Worm (Caenorhabditis elegans) whole organism, L1 larva: ENCODE measurements around the gene npr-41.

Experiments
- C04F5.9 ChIP-seq: sonication (generic microtip); optimal IDR thresholded peaks from 2 replicates; lab custom pipeline; 2016; ENCODE audit warnings: missing genetic modification characterization, missing compliant biosample characterization
- C16A3.4 ChIP-seq: fragments of 150-350 bp; optimal IDR thresholded peaks from 2 replicates; lab custom pipeline; 2014; ENCODE audit warnings: missing biosample characterization, missing genetic modification characterization
- C34B4.2 ChIP-seq: sonication (generic microtip); optimal IDR thresholded peaks from 2 replicates; lab custom pipeline; 2017; ENCODE audit warnings: mild to moderate bottlenecking, missing genetic modification characterization, missing compliant biosample characterization
- F16B12.6 ChIP-seq: fragments of 150-350 bp; optimal IDR thresholded peaks from 2 replicates; lab custom pipeline; 2014; ENCODE audit warnings: missing biosample characterization, missing genetic modification characterization
- Y116A8C.19 ChIP-seq: sonication (generic microtip); optimal IDR thresholded peaks from 2 replicates; lab custom pipeline; 2016; ENCODE audit warnings: missing compliant biosample characterization, missing genetic modification characterization, borderline replicate concordance
- aha-1 ChIP-seq: fragments of 150-350 bp; optimal IDR thresholded peaks from 2 replicates; lab custom pipeline; 2014; ENCODE audit warnings: missing biosample characterization, missing genetic modification characterization
- aly-2 ChIP-seq: fragments of 150-350 bp; optimal IDR thresholded peaks from 2 replicates; lab custom pipeline; 2014; ENCODE audit warnings: missing biosample characterization, missing genetic modification characterization
- ama-1 ChIP-seq: fragments of 150-350 bp; optimal IDR thresholded peaks from 2 replicates; lab custom pipeline; 2014
- blmp-1 ChIP-seq: fragments of 150-350 bp; optimal IDR thresholded peaks from 2 replicates; lab custom pipeline; 2014; ENCODE audit warnings: missing biosample characterization, missing genetic modification characterization
- ceh-82 ChIP-seq, 3 experiments: fragments of 150-350 bp in 1 of 3; sonication (generic microtip) in 2 of 3; optimal IDR thresholded peaks; 2 replicates each; lab custom pipeline; 2014 to 2017; ENCODE audit warnings: missing biosample characterization in 3 of 3, missing genetic modification characterization in 3 of 3
- ceh-88 ChIP-seq: fragments of 200-800 bp; sonication (Bioruptor generic); IDR thresholded peaks from 2 replicates; pipeline ENCODE4 v1.3.6; 2022; ENCODE audit warnings: missing genetic modification characterization, missing compliant biosample characterization
- ceh-90 ChIP-seq: sonication (generic microtip); optimal IDR thresholded peaks from 2 replicates; lab custom pipeline; 2016; ENCODE audit warnings: missing genetic modification characterization, missing compliant biosample characterization
- dpl-1 ChIP-seq, 3 experiments: fragments of 150-350 bp in 2 of 3; sonication (generic microtip) in 1 of 3; optimal IDR thresholded peaks; 2 replicates each; lab custom pipeline; 2014 to 2017; ENCODE audit warnings: missing biosample characterization in 3 of 3, missing genetic modification characterization in 3 of 3, missing genetic modification reagents in 3 of 3
- dsc-1 ChIP-seq: sonication (generic microtip); optimal IDR thresholded peaks from 2 replicates; lab custom pipeline; 2016; ENCODE audit warnings: mild to moderate bottlenecking, missing genetic modification characterization, missing compliant biosample characterization
- efl-3 ChIP-seq: fragments of 200-800 bp; sonication (Bioruptor generic); optimal IDR thresholded peaks from 2 replicates; lab custom pipeline; 2018; ENCODE audit warnings: mild to moderate bottlenecking, missing genetic modification characterization, missing compliant biosample characterization
- egl-27 ChIP-seq, 2 experiments: fragments of 150-350 bp in 1 of 2; sonication (generic microtip); optimal IDR thresholded peaks; 3 replicates each; lab custom pipeline; 2017 to 2018; ENCODE audit warnings: missing biosample characterization in 2 of 2, missing genetic modification characterization in 2 of 2, missing genetic modification reagents in 2 of 2
- elt-2 ChIP-seq: sonication (generic microtip); optimal IDR thresholded peaks from 2 replicates; lab custom pipeline; 2016; ENCODE audit warnings: missing genetic modification characterization, mild to moderate bottlenecking, inconsistent platforms, missing compliant biosample characterization, missing genetic modification reagents
- ets-5 ChIP-seq: fragments of 200-800 bp; sonication (Bioruptor generic); IDR thresholded peaks from 2 replicates; pipeline ENCODE4 v1.3.6; 2022; ENCODE audit warnings: missing genetic modification characterization, missing compliant biosample characterization
- fkh-4 ChIP-seq: sonication (generic microtip); optimal IDR thresholded peaks from 2 replicates; lab custom pipeline; 2016; ENCODE audit warnings: missing compliant biosample characterization, missing genetic modification characterization, borderline replicate concordance
- fkh-8 ChIP-seq: sonication (generic microtip); optimal IDR thresholded peaks from 2 replicates; lab custom pipeline; 2016; ENCODE audit warnings: mild to moderate bottlenecking, missing genetic modification characterization, missing compliant biosample characterization
- grh-1 ChIP-seq: fragments of 200-800 bp; sonication (Bioruptor generic); IDR thresholded peaks from 2 replicates; pipeline ENCODE4 v1.3.6; 2022; ENCODE audit warnings: missing genetic modification reagents, missing genetic modification characterization, missing compliant biosample characterization
- hlh-4 ChIP-seq: sonication (generic microtip); optimal IDR thresholded peaks from 2 replicates; lab custom pipeline; 2016; ENCODE audit warnings: mild to moderate bottlenecking, missing genetic modification characterization, missing compliant biosample characterization
- jun-1 ChIP-seq: fragments of 150-350 bp; optimal IDR thresholded peaks from 2 replicates; lab custom pipeline; 2014; ENCODE audit warnings: missing biosample characterization, missing genetic modification reagents, missing genetic modification characterization
- lin-13 ChIP-seq: fragments of 150-350 bp; optimal IDR thresholded peaks from 2 replicates; lab custom pipeline; 2014; ENCODE audit warnings: missing biosample characterization, missing genetic modification reagents, missing genetic modification characterization
- lin-14 ChIP-seq: fragments of 200-800 bp; sonication (Bioruptor generic); optimal IDR thresholded peaks from 2 replicates; lab custom pipeline; 2018; ENCODE audit warnings: mild to moderate bottlenecking, missing genetic modification characterization, moderate library complexity, missing compliant biosample characterization
- lir-3 ChIP-seq: sonication (generic microtip); optimal IDR thresholded peaks from 2 replicates; lab custom pipeline; 2016; ENCODE audit warnings: mild to moderate bottlenecking, missing genetic modification characterization, moderate library complexity, missing compliant biosample characterization; ENCODE audit not compliant: poor library complexity
- lsy-2 ChIP-seq, 2 experiments: fragments of 150-350 bp; optimal IDR thresholded peaks; 2 replicates each; lab custom pipeline; 2014; ENCODE audit warnings: missing biosample characterization in 2 of 2, missing genetic modification characterization in 2 of 2
- mab-9 ChIP-seq: fragments of 200-800 bp; sonication (Bioruptor generic); IDR thresholded peaks from 2 replicates; pipeline ENCODE4 v1.3.6; 2022; ENCODE audit warnings: missing genetic modification reagents, missing genetic modification characterization, missing compliant biosample characterization
- mef-2 ChIP-seq: fragments of 150-350 bp; optimal IDR thresholded peaks from 2 replicates; lab custom pipeline; 2014; ENCODE audit warnings: missing biosample characterization, missing genetic modification characterization
- mep-1 ChIP-seq: fragments of 150-350 bp; optimal IDR thresholded peaks from 2 replicates; lab custom pipeline; 2014; ENCODE audit warnings: missing biosample characterization, missing genetic modification characterization
- nhr-12 ChIP-seq: sonication (generic microtip); optimal IDR thresholded peaks from 2 replicates; lab custom pipeline; 2017; ENCODE audit warnings: missing biosample characterization, missing genetic modification characterization
- nhr-20 ChIP-seq: sonication (generic microtip); optimal IDR thresholded peaks from 2 replicates; lab custom pipeline; 2016; ENCODE audit warnings: mild to moderate bottlenecking, missing genetic modification characterization, missing compliant biosample characterization
- nhr-28 ChIP-seq: fragments of 150-350 bp; optimal IDR thresholded peaks from 2 replicates; lab custom pipeline; 2014; ENCODE audit warnings: missing biosample characterization, missing genetic modification characterization
- nhr-71 ChIP-seq: sonication (generic microtip); optimal IDR thresholded peaks from 2 replicates; lab custom pipeline; 2016; ENCODE audit warnings: mild to moderate bottlenecking, missing genetic modification characterization, moderate library complexity, missing compliant biosample characterization
- nhr-85 ChIP-seq: sonication (generic microtip); peaks from one replicate; lab custom pipeline; 2016; ENCODE audit warnings: missing genetic modification characterization, inconsistent platforms, missing compliant biosample characterization
- pag-3 ChIP-seq: sonication (generic microtip); optimal IDR thresholded peaks from 2 replicates; lab custom pipeline; 2017; ENCODE audit warnings: missing genetic modification characterization, mild to moderate bottlenecking, missing compliant biosample characterization, antibody characterized with exemption, borderline replicate concordance; ENCODE audit not compliant: insufficient read depth
- pqm-1 ChIP-seq: sonication (generic microtip); optimal IDR thresholded peaks from 3 replicates; lab custom pipeline; 2017; ENCODE audit warnings: missing biosample characterization, missing genetic modification characterization
- rnt-1 ChIP-seq: sonication (generic microtip); optimal IDR thresholded peaks from 2 replicates; lab custom pipeline; 2016; ENCODE audit warnings: mild to moderate bottlenecking, missing genetic modification characterization, moderate library complexity, missing compliant biosample characterization
- skn-1 ChIP-seq: fragments of 150-350 bp; optimal IDR thresholded peaks from 2 replicates; lab custom pipeline; 2014; ENCODE audit warnings: missing biosample characterization, missing genetic modification characterization
- snpc-4 ChIP-seq: fragments of 150-350 bp; optimal IDR thresholded peaks from 2 replicates; lab custom pipeline; 2014; ENCODE audit warnings: missing biosample characterization, missing genetic modification characterization
- snu-23 ChIP-seq: sonication (generic microtip); optimal IDR thresholded peaks from 2 replicates; lab custom pipeline; 2016; ENCODE audit warnings: missing genetic modification characterization, missing compliant biosample characterization
- sox-4 ChIP-seq: sonication (generic microtip); optimal IDR thresholded peaks from 2 replicates; lab custom pipeline; 2016; ENCODE audit warnings: missing genetic modification characterization, missing compliant biosample characterization
- sptf-1 ChIP-seq: fragments of 150-350 bp; optimal IDR thresholded peaks from 2 replicates; lab custom pipeline; 2014; ENCODE audit warnings: missing biosample characterization, missing genetic modification characterization
- swsn-7 ChIP-seq: sonication (generic microtip); optimal IDR thresholded peaks from 2 replicates; lab custom pipeline; 2016; ENCODE audit warnings: missing genetic modification characterization, missing compliant biosample characterization
- tbx-2 ChIP-seq: sonication (generic microtip); optimal IDR thresholded peaks from 2 replicates; lab custom pipeline; 2016; ENCODE audit warnings: missing genetic modification characterization, missing compliant biosample characterization
- tlp-1 ChIP-seq: fragments of 150-350 bp; optimal IDR thresholded peaks from 2 replicates; lab custom pipeline; 2014; ENCODE audit warnings: missing biosample characterization, missing genetic modification characterization
- unc-62 ChIP-seq: fragments of 150-350 bp; optimal IDR thresholded peaks from 2 replicates; lab custom pipeline; 2014; ENCODE audit warnings: missing biosample characterization, missing genetic modification reagents, missing genetic modification characterization
- unc-98 ChIP-seq: fragments of 200-800 bp; sonication (Bioruptor generic); IDR thresholded peaks from 2 replicates; pipeline ENCODE4 v1.3.6; 2022; ENCODE audit warnings: missing genetic modification characterization, missing compliant biosample characterization
- vab-15 ChIP-seq: sonication (generic microtip); optimal IDR thresholded peaks from 2 replicates; lab custom pipeline; 2017; ENCODE audit warnings: missing genotype, mild to moderate bottlenecking, missing genetic modification characterization, missing compliant biosample characterization
- xbp-1 ChIP-seq: sonication (generic microtip); optimal IDR thresholded peaks from 2 replicates; lab custom pipeline; 2016; ENCODE audit warnings: missing genetic modification characterization, missing compliant biosample characterization
- zag-1 ChIP-seq: fragments of 150-350 bp; optimal IDR thresholded peaks from 2 replicates; lab custom pipeline; 2014; ENCODE audit warnings: missing biosample characterization, missing genetic modification characterization
- ztf-11 ChIP-seq, 2 experiments: sonication (generic microtip); optimal IDR thresholded peaks; 2 replicates each; lab custom pipeline; 2016 to 2017; ENCODE audit warnings: missing genetic modification characterization in 2 of 2, missing biosample characterization in 1 of 2, missing compliant biosample characterization in 1 of 2
- ztf-4 ChIP-seq: fragments of 150-350 bp; optimal IDR thresholded peaks from 2 replicates; lab custom pipeline; 2014; ENCODE audit warnings: missing biosample characterization, missing genetic modification characterization

npr-41 gene

DNA sequence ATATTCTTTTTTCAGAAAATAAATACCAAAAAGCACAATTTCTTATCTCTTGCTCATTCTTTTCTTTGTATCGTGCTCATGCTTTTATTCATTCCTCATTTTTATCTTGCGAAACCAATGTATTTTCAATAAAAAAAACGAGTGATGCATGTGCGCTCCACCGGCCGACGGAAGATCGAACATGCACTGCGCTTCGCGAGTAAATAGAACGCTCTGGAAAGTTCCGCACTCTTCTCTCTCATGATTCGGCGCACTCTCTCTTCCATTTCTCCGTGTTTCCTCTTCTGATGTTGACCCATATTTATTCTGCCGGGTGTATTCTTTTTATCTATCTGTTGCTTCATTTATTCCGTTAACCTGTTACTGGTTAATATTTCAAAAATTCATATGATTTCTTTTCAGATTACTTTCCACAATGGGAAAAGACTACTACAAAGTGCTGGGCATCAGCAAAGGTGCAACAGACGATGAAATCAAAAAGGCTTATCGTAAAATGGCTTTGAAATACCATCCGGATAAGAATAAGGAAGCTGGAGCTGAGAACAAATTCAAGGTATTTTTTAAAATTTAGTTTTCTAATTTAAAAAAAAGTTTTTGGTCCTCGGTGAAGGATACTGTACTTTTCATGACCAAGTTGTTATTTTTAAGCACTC lies 35.0 kb downstream of the npr-41 start, which contains the start of gene dnj-13:
Gene dnj-13, plus strand, starts transcription at position 403 of the 653 bp plus-strand sequence.
- peak; percentile 95 for TF ChIP-seq ztf-4 (tag; lab: Kevin White, UChicago)
- peak; percentile 62 for TF ChIP-seq efl-3
- peak; percentile 50; the same call in 1 of the 2 replicates for TF ChIP-seq unc-98 (GFP tag; lab: Robert Waterston, UW)
- peak; percentile 91 for TF ChIP-seq C16A3.4 (tag; lab: Kevin White, UChicago)
- peak; percentile 87 for TF ChIP-seq blmp-1
- peak; percentile 80 for TF ChIP-seq aha-1 (tag; lab: Kevin White, UChicago)
- TF ChIP-seq ama-1 (lab: Kevin White, UChicago), result peak; percentile 0
- peak; percentile 95 for TF ChIP-seq tbx-2 (tag; lab: Kevin White, UChicago)
- TF ChIP-seq rnt-1 (tag; lab: Kevin White, UChicago), result peak; percentile 88
- TF ChIP-seq mep-1 (tag; lab: Kevin White, UChicago), result peak; percentile 98
- TF ChIP-seq vab-15 (tag; lab: Kevin White, UChicago), result peak; percentile 67
- no peak for TF ChIP-seq pag-3 (tag; lab: Kevin White, UChicago)
- TF ChIP-seq jun-1, result peak; percentile 94
- TF ChIP-seq ceh-90, result peak; percentile 30
- peak; percentile 80 for TF ChIP-seq snpc-4
- TF ChIP-seq nhr-71 (tag; lab: Kevin White, UChicago), result peak; percentile 98
- peak; percentile 95 for TF ChIP-seq grh-1 (GFP tag; lab: Robert Waterston, UW)
- peak; percentile 87 for TF ChIP-seq elt-2 (tag; lab: Kevin White, UChicago)
- peak; percentile 100 for TF ChIP-seq snu-23 (GFP tag; lab: Kevin White, UChicago)
- TF ChIP-seq zag-1 (tag; lab: Kevin White, UChicago), result no peak
- no peak for TF ChIP-seq ets-5 (GFP tag; lab: Robert Waterston, UW)
- TF ChIP-seq dsc-1 (tag; lab: Kevin White, UChicago), result peak; percentile 99
- peak; percentile 92 for TF ChIP-seq ceh-88 (GFP tag; lab: Robert Waterston, UW)
- no peak for TF ChIP-seq unc-62 (GFP tag; lab: Kevin White, UChicago)
- TF ChIP-seq aly-2, result peak; percentile 74
- TF ChIP-seq mab-9, result peak; percentile 96
- TF ChIP-seq nhr-28 (tag; lab: Kevin White, UChicago), result no peak
- TF ChIP-seq lin-13 (GFP tag; lab: Kevin White, UChicago), result peak; percentile 93
- TF ChIP-seq F16B12.6 (tag; lab: Kevin White, UChicago), result peak; percentile 27
- peak; percentile 96 for TF ChIP-seq xbp-1 (tag; lab: Kevin White, UChicago)
- TF ChIP-seq C34B4.2 (tag; lab: Kevin White, UChicago), result peak; percentile 50
- TF ChIP-seq ceh-82 (tag; optimal IDR thresholded peaks at IDR 0.05; lab: Kevin White, UChicago), result peak; percentile 92 to 97 (median 94)
- peak; percentile 86 for TF ChIP-seq C04F5.9
- TF ChIP-seq fkh-8 (tag; lab: Kevin White, UChicago), result peak; percentile 99
- TF ChIP-seq sox-4, result peak; percentile 83
- peak in 1 of 2 experiments; percentile 88 for TF ChIP-seq ztf-11 (tag; optimal IDR thresholded peaks at IDR 0.05; lab: Kevin White, UChicago)
- TF ChIP-seq tlp-1 (tag; lab: Kevin White, UChicago), result peak; percentile 45
- peak; percentile 99 for TF ChIP-seq swsn-7 (tag; lab: Kevin White, UChicago)
- peak; percentile 93 for TF ChIP-seq skn-1 (tag; lab: Kevin White, UChicago)
- TF ChIP-seq lir-3, result peak; percentile 85
- peak; percentile 74 to 81 (median 79) for TF ChIP-seq dpl-1 (GFP tag; optimal IDR thresholded peaks at IDR 0.05; lab: Kevin White, UChicago)
- TF ChIP-seq Y116A8C.19 (tag; lab: Kevin White, UChicago), result no peak
- TF ChIP-seq mef-2 (tag; lab: Kevin White, UChicago), result peak; percentile 40
- peak; percentile 98 for TF ChIP-seq nhr-85 (tag; lab: Kevin White, UChicago)
- TF ChIP-seq egl-27 (tag; optimal IDR thresholded peaks at IDR 0.05; lab: Kevin White, UChicago), result no peak
- TF ChIP-seq pqm-1 (tag; lab: Kevin White, UChicago), result no peak
- TF ChIP-seq lsy-2 (tag; optimal IDR thresholded peaks at IDR 0.05; lab: Kevin White, UChicago), result peak; percentile 91
- TF ChIP-seq lin-14 (GFP tag; lab: Kevin White, UChicago), result peak; percentile 99
- no peak for TF ChIP-seq nhr-12 (tag; lab: Kevin White, UChicago)
- peak; percentile 55 for TF ChIP-seq fkh-4 (tag; lab: Kevin White, UChicago)
- no peak for TF ChIP-seq hlh-4
- no peak for TF ChIP-seq sptf-1 (tag; lab: Kevin White, UChicago)
- peak; percentile 99 for TF ChIP-seq nhr-20
